Worm (Caenorhabditis elegans): ENCODE results near the gene glb-34.

DNA sequence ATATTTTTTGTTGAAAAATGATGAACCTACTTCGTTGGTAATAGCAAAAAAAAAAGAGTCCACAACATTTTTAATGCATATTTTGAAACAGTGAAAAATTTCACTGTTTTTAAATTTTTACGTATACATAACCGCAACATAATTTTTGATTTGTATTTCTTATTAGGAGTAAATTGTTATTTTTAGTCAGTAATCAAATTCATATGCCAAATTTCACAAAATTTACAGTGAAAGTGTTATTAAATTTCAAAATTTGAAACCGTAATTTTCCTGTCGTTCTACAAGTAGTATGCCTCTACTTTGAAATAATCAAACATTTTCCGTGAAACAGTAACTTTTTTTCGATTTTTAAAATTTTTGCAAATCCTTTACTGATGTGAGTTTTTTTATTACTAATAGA lies 45.5 kb upstream of the glb-34 start:
- TF ChIP-seq F26F4.8 (GFP tag; conservative IDR thresholded peaks at IDR 0.05) = no peak
- no peak for TF ChIP-seq ztf-11 (tag; optimal IDR thresholded peaks at IDR 0.05)
- no peak for TF ChIP-seq vab-7 (GFP tag; IDR thresholded peaks at IDR 0.05)
- no peak for TF ChIP-seq lin-13 (GFP tag; optimal IDR thresholded peaks at IDR 0.05)
- TF ChIP-seq jun-1 (tag; optimal IDR thresholded peaks at IDR 0.05) = no peak
- no peak for TF ChIP-seq dpl-1 (GFP tag; optimal IDR thresholded peaks at IDR 0.05)
- no peak for TF ChIP-seq ceh-62 (tag; optimal IDR thresholded peaks at IDR 0.05)
- no peak for TF ChIP-seq ceh-20 (GFP tag; IDR thresholded peaks at IDR 0.05)
- TF ChIP-seq snpc-4 (tag; optimal IDR thresholded peaks at IDR 0.05) = no peak
- no peak for TF ChIP-seq spr-1 (tag; optimal IDR thresholded peaks at IDR 0.05)
- no peak for TF ChIP-seq duxl-1 (tag; optimal IDR thresholded peaks at IDR 0.05; ENCODE audit: poor library complexity)
- no peak for TF ChIP-seq zag-1 (tag; optimal IDR thresholded peaks at IDR 0.05)
- TF ChIP-seq ces-1 (GFP tag; optimal IDR thresholded peaks at IDR 0.05) = no peak
